Worm (Caenorhabditis elegans) whole organism, L3 larva: Measurements from ENCODE around the gene gon-14.

Experiments
- aly-2 ChIP-seq: fragments of 150-350 bp; optimal IDR thresholded peaks from 2 replicates; lab custom pipeline; 2014; ENCODE audit warnings: missing biosample characterization, missing genetic modification characterization
- ceh-28 ChIP-seq: fragments of 150-350 bp; optimal IDR thresholded peaks from 2 replicates; lab custom pipeline; 2014; ENCODE audit warnings: missing biosample characterization, missing genetic modification reagents, missing genetic modification characterization
- egl-27 ChIP-seq: sonication (generic microtip); optimal IDR thresholded peaks from 4 replicates; lab custom pipeline; 2017; ENCODE audit warnings: missing biosample characterization, missing genetic modification reagents, missing genetic modification characterization
- fkh-2 ChIP-seq: fragments of 150-350 bp; optimal IDR thresholded peaks from 2 replicates; lab custom pipeline; 2014; ENCODE audit warnings: missing biosample characterization, missing genetic modification reagents, missing genetic modification characterization
- fos-1 ChIP-seq: fragments of 150-350 bp; optimal IDR thresholded peaks from 2 replicates; lab custom pipeline; 2014; ENCODE audit warnings: missing biosample characterization, missing genetic modification characterization
- lin-15B ChIP-seq: fragments of 150-350 bp; optimal IDR thresholded peaks from 2 replicates; lab custom pipeline; 2014; ENCODE audit warnings: missing biosample characterization, missing genetic modification characterization
- mml-1 ChIP-seq: fragments of 150-350 bp; sonication (generic microtip); optimal IDR thresholded peaks from 3 replicates; lab custom pipeline; 2014; ENCODE audit warnings: missing biosample characterization, missing genetic modification characterization
- nhr-11 ChIP-seq: fragments of 150-350 bp; optimal IDR thresholded peaks from 2 replicates; lab custom pipeline; 2014; ENCODE audit warnings: missing biosample characterization, missing genetic modification characterization
- nhr-12 ChIP-seq: fragments of 150-350 bp; optimal IDR thresholded peaks from 2 replicates; lab custom pipeline; 2014; ENCODE audit warnings: missing biosample characterization, missing genetic modification characterization
- nhr-28 ChIP-seq: fragments of 150-350 bp; optimal IDR thresholded peaks from 2 replicates; lab custom pipeline; 2014; ENCODE audit warnings: missing biosample characterization, missing genetic modification characterization
- pha-4 ChIP-seq: fragments of 150-350 bp; optimal IDR thresholded peaks from 2 replicates; lab custom pipeline; 2014; ENCODE audit warnings: missing biosample characterization, missing genetic modification reagents, missing genetic modification characterization
- skn-1 ChIP-seq: fragments of 150-350 bp; optimal IDR thresholded peaks from 2 replicates; lab custom pipeline; 2014; ENCODE audit warnings: missing biosample characterization, missing genetic modification characterization
- tbx-2 ChIP-seq: sonication (generic microtip); optimal IDR thresholded peaks from 2 replicates; lab custom pipeline; 2016; ENCODE audit warnings: mild to moderate bottlenecking, missing genetic modification characterization, missing compliant biosample characterization
- ztf-4 ChIP-seq: fragments of 150-350 bp; optimal IDR thresholded peaks from 2 replicates; lab custom pipeline; 2014; ENCODE audit warnings: missing biosample characterization, missing genetic modification characterization

DNA sequence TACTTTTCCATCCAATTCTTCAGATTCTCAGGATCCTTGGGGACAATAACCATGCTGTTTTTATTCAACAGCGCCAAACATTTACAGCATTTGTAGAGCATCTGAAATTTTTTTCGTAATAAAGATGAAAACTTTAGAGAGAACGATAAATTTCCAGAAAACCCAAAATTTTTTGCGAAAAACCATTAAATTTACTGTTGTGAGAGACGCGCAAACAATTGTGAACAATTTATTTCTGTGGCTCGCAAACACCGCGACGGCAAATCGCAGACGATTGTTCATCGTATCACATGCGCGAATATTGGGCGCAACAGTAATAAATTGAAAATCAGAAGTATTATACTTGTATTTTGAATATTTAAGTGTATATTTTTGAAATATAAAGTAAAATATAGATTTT is at the start of gene gon-14:
- no peak for TF ChIP-seq nhr-12 (tag; lab: Kevin White, UChicago)
- TF ChIP-seq mml-1 (tag; lab: Kevin White, UChicago), result no peak
- TF ChIP-seq aly-2 (tag; lab: Kevin White, UChicago), result no peak
- TF ChIP-seq lin-15B (tag; lab: Kevin White, UChicago), result no peak
- TF ChIP-seq ztf-4 (tag; lab: Kevin White, UChicago), result no peak
- TF ChIP-seq nhr-11, result no peak
- TF ChIP-seq ceh-28 (tag; lab: Kevin White, UChicago), result no peak
- no peak for TF ChIP-seq egl-27 (tag; lab: Kevin White, UChicago)
- TF ChIP-seq fos-1 (tag; lab: Kevin White, UChicago), result no peak
- no peak for TF ChIP-seq nhr-28 (tag; lab: Kevin White, UChicago)
- TF ChIP-seq skn-1 (tag; lab: Kevin White, UChicago), result no peak
- TF ChIP-seq tbx-2 (tag; lab: Kevin White, UChicago), result no peak
- TF ChIP-seq fkh-2 (tag; lab: Kevin White, UChicago), result no peak
- TF ChIP-seq pha-4, result no peak
